Worm (Caenorhabditis elegans) whole organism, late embryonic: ENCODE results near the gene T04C12.7.

Experiments used
- C08G9.2 ChIP-seq: sonication (generic microtip); optimal IDR thresholded peaks from 2 replicates; lab custom pipeline; 2016; ENCODE audit warnings: mild to moderate bottlenecking, missing genetic modification characterization, moderate library complexity, missing compliant biosample characterization
- ceh-24 ChIP-seq: sonication (generic microtip); optimal IDR thresholded peaks from 2 replicates; lab custom pipeline; 2016; ENCODE audit warnings: mild to moderate bottlenecking, missing genetic modification characterization, missing compliant biosample characterization
- ceh-45 ChIP-seq: fragments of 200-800 bp; sonication (Bioruptor generic); IDR thresholded peaks from 2 replicates; pipeline ENCODE4 v1.3.6; 2022; ENCODE audit warnings: missing genetic modification reagents, missing genetic modification characterization, missing compliant biosample characterization
- ets-4 ChIP-seq: sonication (generic microtip); optimal IDR thresholded peaks from 2 replicates; lab custom pipeline; 2016; ENCODE audit warnings: missing genetic modification characterization, missing compliant biosample characterization
- nhr-232 ChIP-seq: sonication (generic microtip); optimal IDR thresholded peaks from 2 replicates; lab custom pipeline; 2016; ENCODE audit warnings: missing genetic modification characterization, missing compliant biosample characterization
- pha-4 ChIP-seq: fragments of 150-350 bp; optimal IDR thresholded peaks from 2 replicates; lab custom pipeline; 2018; ENCODE audit warnings: missing biosample characterization, missing genetic modification reagents, missing genetic modification characterization
- pqm-1 ChIP-seq: sonication (generic microtip); optimal IDR thresholded peaks from 2 replicates; lab custom pipeline; 2016; ENCODE audit warnings: missing genetic modification characterization, missing compliant biosample characterization
- rnt-1 ChIP-seq: sonication (generic microtip); optimal IDR thresholded peaks from 2 replicates; lab custom pipeline; 2016; ENCODE audit warnings: missing genetic modification characterization, missing compliant biosample characterization
- syd-9 ChIP-seq: sonication (generic microtip); optimal IDR thresholded peaks from 2 replicates; lab custom pipeline; 2016; ENCODE audit warnings: mild to moderate bottlenecking, missing genetic modification characterization, moderate library complexity, missing compliant biosample characterization

- TF ChIP-seq ceh-45 (GFP tag; lab: Robert Waterston, UW) (no peak), nhr-232 (tag; lab: Kevin White, UChicago) (no peak), syd-9 (tag; lab: Kevin White, UChicago) (no peak), pqm-1 (tag; lab: Kevin White, UChicago) (no peak), pha-4 (no peak), ceh-24 (tag; lab: Kevin White, UChicago) (no peak), C08G9.2 (no peak), rnt-1 (tag; lab: Kevin White, UChicago) (no peak), ets-4 (no peak)
Observed at ce11 chrV:11082964-11083363, 29.0 kb downstream of the T04C12.7 start.
